Worm (Caenorhabditis elegans) whole organism, L4 larva: ENCODE measurements around the gene prp-39.

Source experiments
- ama-1 ChIP-seq: fragments of 150-350 bp; optimal IDR thresholded peaks from 2 replicates; lab custom pipeline; 2014; ENCODE audit warnings: inconsistent platforms, mixed read lengths
- ceh-20 ChIP-seq: fragments of 200-800 bp; sonication (Bioruptor generic); IDR thresholded peaks from 2 replicates; pipeline ENCODE4 v1.3.6; 2022; ENCODE audit warnings: missing genetic modification reagents, missing genetic modification characterization, missing compliant biosample characterization
- ceh-28 ChIP-seq: fragments of 150-350 bp; optimal IDR thresholded peaks from 2 replicates; lab custom pipeline; 2014; ENCODE audit warnings: missing biosample characterization, missing genetic modification reagents, missing genetic modification characterization
- daf-16 ChIP-seq, 3 experiments: sonication (generic microtip); optimal IDR thresholded peaks; 2 replicates each; lab custom pipeline; 2016 to 2017; ENCODE audit warnings: missing genetic modification characterization in 3 of 3, missing genetic modification reagents in 3 of 3, mild to moderate bottlenecking in 2 of 3, missing compliant biosample characterization in 2 of 3, missing biosample characterization in 1 of 3, moderate library complexity in 1 of 3
- dmd-9 ChIP-seq: fragments of 200-800 bp; sonication (Bioruptor generic); IDR thresholded peaks from 2 replicates; pipeline ENCODE4 v1.3.6; 2022; ENCODE audit warnings: missing genetic modification reagents, missing genetic modification characterization, missing compliant biosample characterization
- lin-13 ChIP-seq: fragments of 150-350 bp; optimal IDR thresholded peaks from 2 replicates; lab custom pipeline; 2014; ENCODE audit warnings: missing biosample characterization, missing genetic modification reagents, missing genetic modification characterization
- lin-29 ChIP-seq: fragments of 200-800 bp; sonication (Bioruptor generic); IDR thresholded peaks from 2 replicates; pipeline ENCODE4 v1.3.6; 2022; ENCODE audit warnings: missing genetic modification reagents, missing genetic modification characterization, missing compliant biosample characterization
- mes-2 ChIP-seq: sonication (generic microtip); optimal IDR thresholded peaks from 2 replicates; lab custom pipeline; 2016; ENCODE audit warnings: missing genotype, mild to moderate bottlenecking, missing genetic modification characterization, missing compliant biosample characterization; ENCODE audit not compliant: poor library complexity, severe bottlenecking
- nhr-11 ChIP-seq: fragments of 150-350 bp; optimal IDR thresholded peaks from 2 replicates; lab custom pipeline; 2014; ENCODE audit warnings: missing biosample characterization, missing genetic modification characterization
- skn-1 ChIP-seq: fragments of 150-350 bp; optimal IDR thresholded peaks from 2 replicates; lab custom pipeline; 2014; ENCODE audit warnings: missing biosample characterization, missing genetic modification characterization
- snpc-4 ChIP-seq: fragments of 150-350 bp; optimal IDR thresholded peaks from 2 replicates; lab custom pipeline; 2014; ENCODE audit warnings: missing biosample characterization, missing genetic modification characterization
- ztf-11 ChIP-seq: fragments of 150-350 bp; optimal IDR thresholded peaks from 2 replicates; lab custom pipeline; 2014; ENCODE audit warnings: missing biosample characterization, missing genetic modification characterization

DNA sequence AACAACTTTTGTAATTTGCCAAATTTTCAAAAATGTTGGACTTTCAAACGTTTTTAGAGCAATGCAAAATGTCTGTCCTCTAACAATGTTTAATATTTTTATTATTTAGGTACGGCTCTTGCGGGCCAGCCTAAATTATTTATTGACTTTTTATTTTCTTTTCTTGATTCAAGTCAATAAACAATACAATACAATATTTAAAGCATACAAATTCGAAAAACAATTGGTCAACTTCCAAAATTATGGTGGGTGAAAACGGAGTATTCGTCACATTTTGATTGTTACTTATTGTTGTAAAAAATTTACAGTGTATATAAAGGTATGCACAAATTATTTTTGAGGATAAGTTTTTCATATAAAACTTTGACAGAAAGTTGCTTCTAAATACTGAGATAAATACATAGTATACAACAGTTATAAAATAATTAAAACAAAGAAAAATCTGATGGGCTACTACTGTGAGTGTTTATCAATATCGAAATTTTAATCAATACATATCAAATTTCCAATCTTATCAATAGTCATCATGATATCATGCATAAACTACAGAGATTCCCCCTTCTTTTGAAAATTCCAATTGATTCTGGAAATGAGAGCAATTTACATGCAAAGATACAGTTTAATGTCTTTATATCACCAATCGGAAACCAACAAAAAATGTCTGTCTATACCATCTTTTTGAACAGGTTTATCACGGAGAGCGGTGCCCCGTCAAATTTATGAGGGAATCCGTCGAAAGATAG, 9.4 kb upstream of the prp-39 start, which contains the start of gene F25B4.8:
- TF ChIP-seq daf-16 (GFP tag; optimal IDR thresholded peaks at IDR 0.05; lab: Kevin White, UChicago) (no peak), daf-16 (tag; optimal IDR thresholded peaks at IDR 0.05; lab: Kevin White, UChicago) (peak; percentile 34), nhr-11 (tag; lab: Kevin White, UChicago) (no peak), dmd-9 (GFP tag; lab: Robert Waterston, UW) (no peak), mes-2 (tag; lab: Kevin White, UChicago) (no peak), ztf-11 (tag; lab: Kevin White, UChicago) (no peak), ceh-20 (GFP tag; lab: Robert Waterston, UW) (no peak), snpc-4 (tag; lab: Kevin White, UChicago) (no peak), skn-1 (tag; lab: Kevin White, UChicago) (no peak), lin-13 (GFP tag; lab: Kevin White, UChicago) (no peak), ama-1 (lab: Kevin White, UChicago) (no peak), ceh-28 (no peak), lin-29 (GFP tag; lab: Robert Waterston, UW) (no peak)
